Worm (Caenorhabditis elegans): Measurements from ENCODE around the gene fbxa-13.

- TF ChIP-seq unc-62 (GFP tag; optimal IDR thresholded peaks at IDR 0.05), result no peak
- no peak for TF ChIP-seq ceh-28 (tag; optimal IDR thresholded peaks at IDR 0.05)
- TF ChIP-seq mdl-1 (tag; optimal IDR thresholded peaks at IDR 0.05), result no peak
- no peak for TF ChIP-seq lin-15B (tag; optimal IDR thresholded peaks at IDR 0.05)
- TF ChIP-seq tbx-2 (tag; optimal IDR thresholded peaks at IDR 0.05), result no peak
- TF ChIP-seq fkh-10 (GFP tag; optimal IDR thresholded peaks at IDR 0.05), result no peak
- TF ChIP-seq nhr-237 (tag; optimal IDR thresholded peaks at IDR 0.05), result no peak
- no peak for TF ChIP-seq jun-1 (tag; optimal IDR thresholded peaks at IDR 0.05)
- TF ChIP-seq nhr-28 (tag; optimal IDR thresholded peaks at IDR 0.05), result no peak
- TF ChIP-seq pha-4 (tag; optimal IDR thresholded peaks at IDR 0.05), result no peak
- TF ChIP-seq skn-1 (tag; optimal IDR thresholded peaks at IDR 0.05), result no peak
Observed at ce11 chrIII:1657380-1657779, 48.3 kb downstream of the fbxa-13 start, which contains the start of gene cht-4.

Measured in whole organism, L3 larva.